Fruit fly (Drosophila melanogaster): ENCODE measurements around the gene CG14689.

DNA sequence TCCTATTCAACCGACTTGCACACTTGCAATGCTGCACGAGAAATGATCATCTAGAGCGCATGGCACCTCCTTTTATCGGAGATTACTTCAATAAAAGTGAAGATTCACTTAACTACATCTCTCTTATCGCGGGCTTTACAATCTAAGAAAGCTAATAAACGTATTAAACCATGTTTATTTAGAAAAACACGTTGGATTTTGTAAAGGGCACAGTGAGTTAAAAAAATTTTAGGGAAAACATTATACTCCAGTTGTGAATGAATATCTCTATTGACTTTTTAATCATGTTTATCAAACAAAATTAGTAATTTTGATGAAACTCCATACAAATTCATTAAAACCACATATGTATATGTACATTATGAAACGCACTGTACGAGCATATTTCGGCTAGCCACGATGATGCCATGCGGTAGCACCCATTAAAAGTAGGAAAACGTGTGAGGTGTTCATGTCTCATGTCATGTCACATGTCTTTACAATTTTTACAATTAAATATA is 48.4 kb upstream of the CG14689 start, which contains the start of gene CG31272:
- TF ChIP-seq EcR (GFP tag; optimal IDR thresholded peaks at IDR 0.05): no peak
- no peak for TF ChIP-seq CG8478 (optimal IDR thresholded peaks at IDR 0.05)
- TF ChIP-seq pan (optimal IDR thresholded peaks at IDR 0.05): no peak
- no peak for TF ChIP-seq psq (optimal IDR thresholded peaks at IDR 0.05)
- TF ChIP-seq usp (GFP tag; optimal IDR thresholded peaks at IDR 0.05): no peak

Measured in whole organism.